Fruit fly (Drosophila melanogaster) whole organism, embryonic: ENCODE results near the gene Epp.
A peak's percentile ranks its signal among the peaks of the same experiment; 100 is the strongest.

Source experiments
- ATbp ChIP-seq: fragments of 200-800 bp; sonication (Bioruptor generic); optimal IDR thresholded peaks from 2 replicates; lab custom pipeline; 2017; ENCODE audit warnings: missing biosample characterization, mild to moderate bottlenecking, missing genetic modification characterization, missing genetic modification reagents
- Adf1 ChIP-seq: fragments of 200-800 bp; sonication (Bioruptor generic); IDR thresholded peaks from 2 replicates; pipeline ENCODE4 v1.3.6; 2022; ENCODE audit warnings: missing biosample characterization, missing genetic modification characterization
- Atf3 ChIP-seq: fragments of 200-800 bp; sonication (Bioruptor generic); optimal IDR thresholded peaks from 3 replicates; lab custom pipeline; 2016; ENCODE audit warnings: missing biosample characterization, missing genetic modification characterization
- Awh ChIP-seq: fragments of 200-800 bp; sonication (Bioruptor generic); IDR thresholded peaks from 2 replicates; pipeline ENCODE4, ENCODE4 v1.3.6; 2022; ENCODE audit warnings: missing biosample characterization, missing genetic modification characterization
- B-H1 ChIP-seq: fragments of 200-800 bp; sonication (Bioruptor generic); IDR thresholded peaks from 3 replicates; pipeline ENCODE4 v1.3.6; 2022; ENCODE audit warnings: missing biosample characterization, missing genetic modification characterization
- BtbVII ChIP-seq: fragments of 200-800 bp; sonication (Bioruptor generic); optimal IDR thresholded peaks from 3 replicates; lab custom pipeline; 2017; ENCODE audit warnings: missing biosample characterization, mild to moderate bottlenecking, missing genetic modification characterization
- C15 ChIP-seq: fragments of 200-800 bp; sonication (Bioruptor generic); IDR thresholded peaks from 3 replicates; pipeline ENCODE4 v1.3.6; 2022; ENCODE audit warnings: missing biosample characterization, missing genetic modification characterization
- CG10209 ChIP-seq: fragments of 200-800 bp; sonication (Bioruptor generic); optimal IDR thresholded peaks from 3 replicates; lab custom pipeline; 2017; ENCODE audit warnings: missing biosample characterization, mild to moderate bottlenecking, missing genetic modification characterization, missing genetic modification reagents
- CG10274 ChIP-seq: fragments of 200-800 bp; sonication (Bioruptor generic); optimal IDR thresholded peaks from 3 replicates; lab custom pipeline; 2017; ENCODE audit warnings: missing biosample characterization, mild to moderate bottlenecking, missing genetic modification characterization
- CG10366 ChIP-seq: fragments of 200-800 bp; sonication (Bioruptor generic); IDR thresholded peaks from 2 replicates; pipeline ENCODE4 v1.3.6; 2022; ENCODE audit warnings: missing biosample characterization, missing genetic modification characterization
- CG11085 ChIP-seq: fragments of 200-800 bp; sonication (Bioruptor generic); IDR thresholded peaks from 2 replicates; pipeline ENCODE4 v1.3.6; 2022; ENCODE audit warnings: missing biosample characterization, missing genetic modification characterization
- CG11247 ChIP-seq: fragments of 200-800 bp; sonication (Bioruptor generic); IDR thresholded peaks from 2 replicates; pipeline ENCODE4 v1.3.6; 2022; ENCODE audit warnings: missing biosample characterization, missing genetic modification characterization
- CG12236 ChIP-seq: fragments of 200-800 bp; sonication (Bioruptor generic); optimal IDR thresholded peaks from 2 replicates; lab custom pipeline; 2016; ENCODE audit warnings: missing biosample characterization, missing genetic modification characterization
- CG16813 ChIP-seq: fragments of 200-800 bp; sonication (Bioruptor generic); IDR thresholded peaks from 3 replicates; pipeline ENCODE4 v1.3.6; 2022; ENCODE audit warnings: missing biosample characterization, missing genetic modification characterization; ENCODE audit not compliant: partially characterized antibody
- CG18619 ChIP-seq: fragments of 200-800 bp; sonication (Bioruptor generic); optimal IDR thresholded peaks from 3 replicates; lab custom pipeline; 2017; ENCODE audit warnings: missing biosample characterization, mild to moderate bottlenecking, missing genetic modification characterization
- CG30020 ChIP-seq: fragments of 200-800 bp; optimal IDR thresholded peaks from 2 replicates; lab custom pipeline; 2019; ENCODE audit warnings: missing biosample characterization, mild to moderate bottlenecking, missing genetic modification characterization, moderate library complexity
- CG32767 ChIP-seq: fragments of 200-800 bp; sonication (Bioruptor generic); IDR thresholded peaks from 2 replicates; pipeline ENCODE4 v1.3.6; 2022; ENCODE audit warnings: missing biosample characterization, missing genetic modification characterization
- CG32772 ChIP-seq: fragments of 200-800 bp; sonication (Bioruptor generic); IDR thresholded peaks from 2 replicates; pipeline ENCODE4 v1.3.6; 2022; ENCODE audit warnings: missing biosample characterization, missing genetic modification characterization
- CG3281 ChIP-seq: fragments of 200-800 bp; sonication (Bioruptor generic); optimal IDR thresholded peaks from 3 replicates; lab custom pipeline; 2017; ENCODE audit warnings: missing biosample characterization, mild to moderate bottlenecking, missing genetic modification characterization
- CG34376 ChIP-seq: fragments of 200-800 bp; sonication (Bioruptor generic); optimal IDR thresholded peaks from 2 replicates; lab custom pipeline; 2018; ENCODE audit warnings: missing biosample characterization, mild to moderate bottlenecking, missing genetic modification characterization
- CG3847 ChIP-seq: fragments of 200-800 bp; sonication (Bioruptor generic); IDR thresholded peaks from 2 replicates; pipeline ENCODE4 v1.3.6; 2022; ENCODE audit warnings: missing biosample characterization, missing genetic modification characterization
- CG4820 ChIP-seq: fragments of 200-800 bp; sonication (Bioruptor generic); optimal IDR thresholded peaks from 3 replicates; lab custom pipeline; 2016; ENCODE audit warnings: missing biosample characterization, missing genetic modification characterization
- CG6683 ChIP-seq: fragments of 200-800 bp; sonication (Bioruptor generic); optimal IDR thresholded peaks from 2 replicates; lab custom pipeline; 2017; ENCODE audit warnings: missing biosample characterization, mild to moderate bottlenecking, missing genetic modification characterization, missing genetic modification reagents
- CG6765 ChIP-seq: fragments of 200-800 bp; sonication (Bioruptor generic); optimal IDR thresholded peaks from 3 replicates; lab custom pipeline; 2017; ENCODE audit warnings: missing biosample characterization, mild to moderate bottlenecking, missing genetic modification characterization
- CG7357 ChIP-seq: fragments of 200-800 bp; sonication (Bioruptor generic); IDR thresholded peaks from 3 replicates; pipeline ENCODE4 v1.3.6; 2022; ENCODE audit warnings: missing biosample characterization, missing genetic modification characterization
- CG7963 ChIP-seq: fragments of 200-800 bp; sonication (Bioruptor generic); IDR thresholded peaks from 3 replicates; pipeline ENCODE4 v1.3.6; 2022; ENCODE audit warnings: missing biosample characterization, missing genetic modification characterization; ENCODE audit not compliant: partially characterized antibody
- CG9876 ChIP-seq: fragments of 200-800 bp; sonication (Bioruptor generic); optimal IDR thresholded peaks from 2 replicates; lab custom pipeline; 2016; ENCODE audit warnings: missing biosample characterization, missing genetic modification characterization
- ERR ChIP-seq: fragments of 200-800 bp; sonication (Bioruptor generic); optimal IDR thresholded peaks from 2 replicates; lab custom pipeline; 2016; ENCODE audit warnings: missing biosample characterization, missing genetic modification characterization
- Eip74EF ChIP-seq, 2 experiments: fragments of 200-800 bp in 1 of 2; fragments of >200 bp in 1 of 2; sonication (Bioruptor generic) in 1 of 2; optimal IDR thresholded peaks; 2 replicates each; lab custom pipeline; 2017 to 2019; ENCODE audit warnings: missing biosample characterization in 2 of 2, missing genetic modification characterization in 2 of 2, mild to moderate bottlenecking in 1 of 2, moderate library complexity in 1 of 2
- Elba2 ChIP-seq: fragments of 200-800 bp; sonication (Bioruptor generic); optimal IDR thresholded peaks from 3 replicates; lab custom pipeline; 2016; ENCODE audit warnings: missing biosample characterization, missing genetic modification characterization
- Gug ChIP-seq: fragments of 200-800 bp; sonication (Bioruptor generic); IDR thresholded peaks from 4 replicates; pipeline ENCODE4 v1.3.6; 2022; ENCODE audit warnings: missing biosample characterization, missing genetic modification characterization
- Mad ChIP-seq: fragments of 200-800 bp; sonication (Bioruptor generic); optimal IDR thresholded peaks from 2 replicates; lab custom pipeline; 2016; ENCODE audit warnings: missing biosample characterization, missing genetic modification characterization
- NC2β ChIP-seq: fragments of 200-800 bp; sonication (Bioruptor generic); optimal IDR thresholded peaks from 2 replicates; lab custom pipeline; 2016; ENCODE audit warnings: missing biosample characterization, missing genetic modification characterization
- PHDP ChIP-seq: fragments of 200-800 bp; sonication (Bioruptor generic); optimal IDR thresholded peaks from 3 replicates; lab custom pipeline; 2018; ENCODE audit warnings: missing biosample characterization, mild to moderate bottlenecking, missing genetic modification characterization, moderate library complexity
- ase ChIP-seq: fragments of 200-800 bp; sonication (Bioruptor generic); IDR thresholded peaks from 3 replicates; pipeline ENCODE4 v1.3.6; 2022; ENCODE audit warnings: missing biosample characterization, missing genetic modification characterization
- bigmax ChIP-seq: fragments of 200-800 bp; sonication (Bioruptor generic); optimal IDR thresholded peaks from 2 replicates; lab custom pipeline; 2018; ENCODE audit warnings: missing biosample characterization, mild to moderate bottlenecking, missing genetic modification characterization
- br ChIP-seq: fragments of >200 bp; optimal IDR thresholded peaks from 2 replicates; lab custom pipeline; 2017
- cad ChIP-seq: fragments of >200 bp; optimal IDR thresholded peaks from 2 replicates; lab custom pipeline; 2017; ENCODE audit warnings: missing biosample characterization, missing genetic modification characterization
- crc ChIP-seq: fragments of 200-800 bp; sonication (Bioruptor generic); optimal IDR thresholded peaks from 2 replicates; lab custom pipeline; 2016; ENCODE audit warnings: missing biosample characterization, missing genetic modification characterization
- gcm ChIP-seq: fragments of 200-800 bp; sonication (Bioruptor generic); optimal IDR thresholded peaks from 2 replicates; lab custom pipeline; 2019; ENCODE audit warnings: missing biosample characterization, mild to moderate bottlenecking, missing genetic modification characterization, moderate library complexity
- gfzf ChIP-seq: fragments of 200-800 bp; sonication (Bioruptor generic); optimal IDR thresholded peaks from 2 replicates; lab custom pipeline; 2016; ENCODE audit warnings: missing biosample characterization, mild to moderate bottlenecking, missing genetic modification characterization, moderate library complexity
- kah ChIP-seq: fragments of 200-800 bp; sonication (Bioruptor generic); optimal IDR thresholded peaks from 2 replicates; lab custom pipeline; 2018; ENCODE audit warnings: missing biosample characterization, mild to moderate bottlenecking, missing genetic modification characterization
- lab ChIP-seq: fragments of 200-800 bp; sonication (Bioruptor generic); optimal IDR thresholded peaks from 3 replicates; lab custom pipeline; 2017; ENCODE audit warnings: missing biosample characterization, missing genetic modification characterization, mild to moderate bottlenecking, moderate library complexity, missing genetic modification reagents
- seq ChIP-seq: fragments of 200-800 bp; sonication (Bioruptor generic); IDR thresholded peaks from 2 replicates; pipeline ENCODE4 v1.3.6; 2022; ENCODE audit warnings: missing biosample characterization, missing genetic modification characterization
- sima ChIP-seq: fragments of 200-800 bp; sonication (Bioruptor generic); optimal IDR thresholded peaks from 2 replicates; lab custom pipeline; 2016; ENCODE audit warnings: missing biosample characterization, missing genetic modification characterization
- ssp ChIP-seq: fragments of 200-800 bp; sonication (Bioruptor generic); IDR thresholded peaks from 2 replicates; pipeline ENCODE4 v1.3.6; 2022; ENCODE audit warnings: missing biosample characterization, missing genetic modification characterization
- stwl ChIP-seq: fragments of 200-800 bp; sonication (Bioruptor generic); optimal IDR thresholded peaks from 3 replicates; lab custom pipeline; 2018; ENCODE audit warnings: missing biosample characterization, mild to moderate bottlenecking, missing genetic modification characterization, moderate library complexity
- unc-4 ChIP-seq: fragments of 200-800 bp; sonication (Bioruptor generic); IDR thresholded peaks from 2 replicates; pipeline ENCODE4 v1.3.6; 2022; ENCODE audit warnings: missing biosample characterization, missing genetic modification characterization; ENCODE audit not compliant: partially characterized antibody
- usp ChIP-seq: fragments of >200 bp; optimal IDR thresholded peaks from 2 replicates; lab custom pipeline; 2017; ENCODE audit warnings: missing biosample characterization, missing genetic modification characterization

The Epp gene

dm6 chr3R:23992823-23993797 is at the start of gene Epp, which contains the start of gene Rab7 (continued):
- TF ChIP-seq CG6683 (GFP tag; lab: Kevin White, UChicago) (peak; percentile 32), BtbVII (GFP tag; lab: Kevin White, UChicago) (no peak), CG6765 (peak; percentile 44), ssp (no peak), ATbp (GFP tag; lab: Kevin White, UChicago) (no peak), B-H1 (no peak), CG3281 (GFP tag; lab: Kevin White, UChicago) (peak; percentile 21), CG32767 (no peak), seq (GFP tag; lab: Robert Waterston, UW) (no peak), unc-4 (GFP tag; lab: Robert Waterston, UW) (peak; percentile 95), sima (GFP tag; lab: Kevin White, UChicago) (no peak), lab (GFP tag; lab: Kevin White, UChicago) (peak; percentile 65), CG12236 (no peak), CG11247 (GFP tag; lab: Robert Waterston, UW) (0 out of 2 replicates have a peak, but pooled peaks have one; percentile 41), CG32772 (GFP tag; lab: Robert Waterston, UW) (no peak), CG9876 (GFP tag; lab: Kevin White, UChicago) (no peak), Gug (no peak; the same call in 3 of the 4 replicates), kah (GFP tag; lab: Kevin White, UChicago) (no peak), CG10366 (GFP tag; lab: Robert Waterston, UW) (no peak), bigmax (GFP tag; lab: Kevin White, UChicago) (no peak), crc (no peak), CG7357 (GFP tag; lab: Robert Waterston, UW) (0 out of 3 replicates have a peak, but pooled peaks have one; percentile 19), stwl (tag; lab: Kevin White, UChicago) (peak; percentile 82), br (lab: Kevin White, UChicago) (no peak), cad (GFP tag; lab: Kevin White, UChicago) (no peak), ERR (GFP tag; lab: Kevin White, UChicago) (peak; percentile 45), CG7963 (GFP tag; lab: Robert Waterston, UW) (peak; percentile 87), Elba2 (no peak), CG4820 (no peak), Mad (GFP tag; lab: Kevin White, UChicago) (peak; percentile 48), usp (GFP tag; lab: Kevin White, UChicago) (no peak), Adf1 (no peak), CG34376 (GFP tag; lab: Kevin White, UChicago) (peak; percentile 36), CG18619 (GFP tag; lab: Kevin White, UChicago) (no peak), CG10274 (GFP tag; lab: Kevin White, UChicago) (no peak), gcm (GFP tag; lab: Kevin White, UChicago) (peak; percentile 76), ase (GFP tag; lab: Robert Waterston, UW) (no peak), Awh (GFP tag; lab: Robert Waterston, UW) (no peak), CG16813 (GFP tag; lab: Robert Waterston, UW) (peak; percentile 90), Eip74EF (GFP tag; optimal IDR thresholded peaks at IDR 0.05; lab: Kevin White, UChicago) (no peak), gfzf (GFP tag; lab: Kevin White, UChicago) (peak; percentile 20), C15 (GFP tag; lab: Robert Waterston, UW) (no peak), PHDP (peak; percentile 44), CG11085 (GFP tag; lab: Robert Waterston, UW) (no peak; the same call in 1 of the 2 replicates), Atf3 (GFP tag; lab: Kevin White, UChicago) (no peak), CG30020 (tag; lab: Kevin White, UChicago) (peak; percentile 44), CG3847 (peak; percentile 75), CG10209 (GFP tag; lab: Kevin White, UChicago) (no peak), NC2β (peak; percentile 43)
